Worm (Caenorhabditis elegans) whole organism, young adult: ENCODE measurements around the gene sna-3.

Source experiments
- B0019.2 ChIP-seq: fragments of 200-800 bp; sonication (Bioruptor generic); conservative IDR thresholded peaks from 2 replicates; pipeline ENCODE4 v1.3.6; 2022; ENCODE audit warnings: missing genetic modification reagents, missing genetic modification characterization, missing compliant biosample characterization
- B0035.1 ChIP-seq: sonication (generic microtip); optimal IDR thresholded peaks from 2 replicates; lab custom pipeline; 2016; ENCODE audit warnings: missing genetic modification characterization, mild to moderate bottlenecking, missing compliant biosample characterization, missing genotype, missing genetic modification reagents
- C06A6.2 ChIP-seq: fragments of 200-800 bp; sonication (Bioruptor generic); conservative IDR thresholded peaks from 2 replicates; pipeline ENCODE4 v1.3.6; 2022; ENCODE audit warnings: missing genetic modification characterization, missing compliant biosample characterization
- D2030.7 ChIP-seq: fragments of 200-800 bp; sonication (Bioruptor generic); IDR thresholded peaks from 2 replicates; pipeline ENCODE4 v1.3.6; 2022; ENCODE audit warnings: missing genetic modification reagents, missing genetic modification characterization, missing compliant biosample characterization
- F10E7.11 ChIP-seq: sonication (generic microtip); optimal IDR thresholded peaks from 2 replicates; lab custom pipeline; 2017; ENCODE audit warnings: mild to moderate bottlenecking, missing genetic modification characterization, moderate library complexity, missing compliant biosample characterization
- F37B4.10 ChIP-seq: fragments of 200-800 bp; sonication (Bioruptor generic); IDR thresholded peaks from 2 replicates; pipeline ENCODE4 v1.3.6; 2022; ENCODE audit warnings: missing genetic modification characterization, missing compliant biosample characterization
- F39B2.1 ChIP-seq: fragments of 200-800 bp; sonication (Bioruptor generic); IDR thresholded peaks from 2 replicates; pipeline ENCODE4 v1.3.6; 2022; ENCODE audit warnings: missing genetic modification reagents, missing genetic modification characterization, missing compliant biosample characterization
- K12H6.12 ChIP-seq: fragments of 200-800 bp; sonication (Bioruptor generic); optimal IDR thresholded peaks from 2 replicates; lab custom pipeline; 2018; ENCODE audit warnings: mild to moderate bottlenecking, missing genetic modification characterization, missing compliant biosample characterization
- ama-1 ChIP-seq, 3 experiments: fragments of 150-350 bp in 1 of 3; sonication (generic microtip) in 2 of 3; optimal IDR thresholded peaks; 2 replicates each; lab custom pipeline; 2014 to 2018; ENCODE audit warnings: missing biosample characterization in 2 of 3, missing genetic modification characterization in 2 of 3, missing genetic modification reagents in 2 of 3
- athp-1 ChIP-seq: sonication (generic microtip); optimal IDR thresholded peaks from 2 replicates; lab custom pipeline; 2017; ENCODE audit warnings: mild to moderate bottlenecking, missing genetic modification characterization, missing compliant biosample characterization
- attf-3 ChIP-seq: fragments of 200-800 bp; sonication (Bioruptor generic); conservative IDR thresholded peaks from 2 replicates; pipeline ENCODE4 v1.3.6; 2022; ENCODE audit warnings: missing genetic modification reagents, missing genetic modification characterization, missing compliant biosample characterization
- cebp-1 ChIP-seq, 2 experiments: fragments of 200-800 bp in 1 of 2; sonication (Bioruptor generic) in 1 of 2; sonication (generic microtip) in 1 of 2; IDR thresholded peaks in 1 of 2; optimal IDR thresholded peaks in 1 of 2; 2 replicates each; pipeline versions ENCODE4 v1.3.6 to Lab custom; 2017 to 2022; ENCODE audit warnings: missing compliant biosample characterization in 2 of 2, missing genetic modification characterization in 2 of 2, mild to moderate bottlenecking in 1 of 2, missing genetic modification reagents in 1 of 2, moderate library complexity in 1 of 2
- ceh-40 ChIP-seq: fragments of 200-800 bp; sonication (Bioruptor generic); IDR thresholded peaks from 2 replicates; pipeline ENCODE4 v1.3.6; 2022; ENCODE audit warnings: missing genetic modification characterization, missing compliant biosample characterization
- ceh-58 ChIP-seq: fragments of 200-800 bp; sonication (Bioruptor generic); IDR thresholded peaks from 2 replicates; pipeline ENCODE4 v1.3.6; 2022; ENCODE audit warnings: missing genetic modification characterization, missing compliant biosample characterization
- ceh-79 ChIP-seq: sonication (generic microtip); optimal IDR thresholded peaks from 2 replicates; lab custom pipeline; 2017; ENCODE audit warnings: mild to moderate bottlenecking, missing genetic modification characterization, missing compliant biosample characterization
- dpff-1 ChIP-seq: sonication (generic microtip); optimal IDR thresholded peaks from 2 replicates; lab custom pipeline; 2017; ENCODE audit warnings: mild to moderate bottlenecking, missing genetic modification characterization, missing compliant biosample characterization
- efl-1 ChIP-seq: fragments of 150-350 bp; optimal IDR thresholded peaks from 2 replicates; lab custom pipeline; 2014; ENCODE audit warnings: missing biosample characterization, missing genetic modification reagents, missing genetic modification characterization
- ekl-4 ChIP-seq: fragments of 200-800 bp; sonication (Bioruptor generic); IDR thresholded peaks from 2 replicates; pipeline ENCODE4 v1.3.6; 2022; ENCODE audit warnings: missing genetic modification reagents, missing genetic modification characterization, missing compliant biosample characterization
- gei-17 ChIP-seq: fragments of 200-800 bp; sonication (Bioruptor generic); optimal IDR thresholded peaks from 2 replicates; lab custom pipeline; 2018; ENCODE audit warnings: mild to moderate bottlenecking, missing genetic modification characterization, missing compliant biosample characterization
- hmg-20 ChIP-seq: fragments of 200-800 bp; sonication (Bioruptor generic); IDR thresholded peaks from 2 replicates; pipeline ENCODE4 v1.3.6; 2022; ENCODE audit warnings: missing genetic modification reagents, missing genetic modification characterization, missing compliant biosample characterization
- hrde-1 ChIP-seq: sonication (generic microtip); optimal IDR thresholded peaks from 2 replicates; lab custom pipeline; 2016; ENCODE audit warnings: missing genetic modification characterization, mild to moderate bottlenecking, missing compliant biosample characterization, moderate library complexity, missing genotype, missing genetic modification reagents, borderline replicate concordance
- hsf-1 ChIP-seq: fragments of 200-800 bp; sonication (Bioruptor generic); IDR thresholded peaks from 2 replicates; pipeline ENCODE4 v1.3.6; 2022; ENCODE audit warnings: missing genetic modification reagents, missing genetic modification characterization, missing compliant biosample characterization
- let-526 ChIP-seq: fragments of 200-800 bp; sonication (Bioruptor generic); IDR thresholded peaks from 2 replicates; pipeline ENCODE4 v1.3.6; 2022; ENCODE audit warnings: missing genetic modification reagents, missing genetic modification characterization, missing compliant biosample characterization
- lin-40 ChIP-seq: sonication (generic microtip); optimal IDR thresholded peaks from 2 replicates; lab custom pipeline; 2016; ENCODE audit warnings: missing genetic modification characterization, mild to moderate bottlenecking, missing compliant biosample characterization, missing genotype, missing genetic modification reagents
- lsl-1 ChIP-seq: fragments of 200-800 bp; sonication (Bioruptor generic); optimal IDR thresholded peaks from 2 replicates; lab custom pipeline; 2018; ENCODE audit warnings: mild to moderate bottlenecking, missing genetic modification characterization, moderate library complexity, missing compliant biosample characterization
- madf-6 ChIP-seq: fragments of 200-800 bp; sonication (Bioruptor generic); IDR thresholded peaks from 2 replicates; pipeline ENCODE4 v1.3.6; 2022; ENCODE audit warnings: missing genetic modification reagents, missing genetic modification characterization, missing compliant biosample characterization
- madf-8 ChIP-seq: fragments of 200-800 bp; sonication (Bioruptor generic); conservative IDR thresholded peaks from 2 replicates; pipeline ENCODE4 v1.3.6; 2022; ENCODE audit warnings: missing genetic modification reagents, missing genetic modification characterization, missing compliant biosample characterization
- nfya-1 ChIP-seq: sonication (generic microtip); optimal IDR thresholded peaks from 2 replicates; lab custom pipeline; 2017; ENCODE audit warnings: antibody characterized with exemption, missing compliant biosample characterization, missing genetic modification characterization, borderline replicate concordance; ENCODE audit not compliant: insufficient read depth
- nhr-120 ChIP-seq: fragments of 200-800 bp; sonication (Bioruptor generic); IDR thresholded peaks from 2 replicates; pipeline ENCODE4 v1.3.6; 2022; ENCODE audit warnings: missing genetic modification characterization, missing compliant biosample characterization
- nhr-27 ChIP-seq: fragments of 200-800 bp; sonication (Bioruptor generic); optimal IDR thresholded peaks from 2 replicates; lab custom pipeline; 2018; ENCODE audit warnings: mild to moderate bottlenecking, missing genetic modification characterization, moderate library complexity, missing compliant biosample characterization
- pbrm-1 ChIP-seq: fragments of 200-800 bp; sonication (Bioruptor generic); IDR thresholded peaks from 2 replicates; pipeline ENCODE4 v1.3.6; 2022; ENCODE audit warnings: missing genetic modification reagents, missing genetic modification characterization, missing compliant biosample characterization
- pha-4 ChIP-seq: fragments of 150-350 bp; sonication (generic microtip); optimal IDR thresholded peaks from 2 replicates; lab custom pipeline; 2014; ENCODE audit warnings: missing biosample characterization, missing genetic modification reagents, missing genetic modification characterization
- rec-8 ChIP-seq, 2 experiments: sonication (generic microtip); optimal IDR thresholded peaks; 2 replicates each; lab custom pipeline; 2016; ENCODE audit warnings: mild to moderate bottlenecking in 2 of 2, missing genetic modification characterization in 2 of 2, missing genetic modification reagents in 2 of 2, missing genotype in 2 of 2, missing biosample characterization in 1 of 2, missing compliant biosample characterization in 1 of 2, moderate library complexity in 1 of 2
- snpc-1.1 ChIP-seq: sonication (generic microtip); optimal IDR thresholded peaks from 2 replicates; lab custom pipeline; 2017; ENCODE audit warnings: missing genetic modification characterization, mild to moderate bottlenecking, missing compliant biosample characterization, antibody characterized with exemption, moderate library complexity, missing genotype, missing genetic modification reagents; ENCODE audit not compliant: insufficient read depth
- snpc-1.3 ChIP-seq: sonication (generic microtip); optimal IDR thresholded peaks from 2 replicates; lab custom pipeline; 2017; ENCODE audit warnings: missing genetic modification characterization, mild to moderate bottlenecking, missing compliant biosample characterization, antibody characterized with exemption, moderate library complexity, missing genotype, missing genetic modification reagents; ENCODE audit not compliant: insufficient read depth
- snpc-3.4 ChIP-seq: sonication (generic microtip); optimal IDR thresholded peaks from 2 replicates; lab custom pipeline; 2017; ENCODE audit warnings: missing genetic modification characterization, mild to moderate bottlenecking, missing compliant biosample characterization, antibody characterized with exemption, moderate library complexity, missing genotype, missing genetic modification reagents
- zfh-2 ChIP-seq: fragments of 200-800 bp; sonication (Bioruptor generic); conservative IDR thresholded peaks from 2 replicates; pipeline ENCODE4 v1.3.6; 2022; ENCODE audit warnings: missing genetic modification reagents, missing genetic modification characterization, missing compliant biosample characterization
- ztf-25 ChIP-seq: fragments of 200-800 bp; sonication (Bioruptor generic); IDR thresholded peaks from 2 replicates; pipeline ENCODE4 v1.3.6; 2022; ENCODE audit warnings: missing genetic modification reagents, missing genetic modification characterization, missing compliant biosample characterization
- ztf-26 ChIP-seq: sonication (generic microtip); optimal IDR thresholded peaks from 2 replicates; lab custom pipeline; 2017; ENCODE audit warnings: missing genetic modification characterization, missing compliant biosample characterization
- ztf-6 ChIP-seq: fragments of 200-800 bp; sonication (Bioruptor generic); IDR thresholded peaks from 2 replicates; pipeline ENCODE4 v1.3.6; 2022; ENCODE audit warnings: missing genetic modification reagents, missing genetic modification characterization, missing compliant biosample characterization

sna-3 gene

ce11 chrIII:6202440-6202839, 3.6 kb downstream of the sna-3 start (continued):
- no peak for TF ChIP-seq ztf-26 (tag; lab: Kevin White, UChicago)
- TF ChIP-seq hrde-1 (tag; lab: Kevin White, UChicago) = peak; percentile 93
- peak; percentile 50 for TF ChIP-seq madf-6 (GFP tag; lab: Robert Waterston, UW)
- TF ChIP-seq ceh-58 = 0 out of 2 replicates have a peak, but pooled peaks have one; percentile 29
- TF ChIP-seq ama-1 (optimal IDR thresholded peaks at IDR 0.05; lab: Kevin White, UChicago) = no peak
- TF ChIP-seq ama-1 (GFP tag; optimal IDR thresholded peaks at IDR 0.05; lab: Kevin White, UChicago) = peak; percentile 53 to 65
- TF ChIP-seq ztf-25 (GFP tag; lab: Robert Waterston, UW) = 0 out of 2 replicates have a peak, but pooled peaks have one; percentile 41
- peak; percentile 40 for TF ChIP-seq athp-1
- peak; percentile 55 for TF ChIP-seq ekl-4 (GFP tag; lab: Robert Waterston, UW)
- 0 out of 2 replicates have a peak, but pooled peaks have one; percentile 7 for TF ChIP-seq attf-3 (GFP tag; lab: Robert Waterston, UW)
- TF ChIP-seq, all 124 proteins: peak for 33

ce11 chrIII:6201325-6201724, 4.7 kb downstream of the sna-3 start:
- TF ChIP-seq C06A6.2 (GFP tag; lab: Robert Waterston, UW) = no peak
- TF ChIP-seq K12H6.12 (tag; lab: Kevin White, UChicago) = no peak
- no peak for TF ChIP-seq gei-17 (GFP tag; lab: Kevin White, UChicago)
- no peak for TF ChIP-seq hsf-1 (GFP tag; lab: Robert Waterston, UW)
- TF ChIP-seq F10E7.11 = no peak
- TF ChIP-seq efl-1 (GFP tag; lab: Kevin White, UChicago) = no peak
- no peak for TF ChIP-seq ama-1 (optimal IDR thresholded peaks at IDR 0.05; lab: Kevin White, UChicago)
- no peak for TF ChIP-seq ama-1 (GFP tag; optimal IDR thresholded peaks at IDR 0.05; lab: Kevin White, UChicago)
- no peak for TF ChIP-seq nhr-27 (tag; lab: Kevin White, UChicago)
- TF ChIP-seq dpff-1 (tag; lab: Kevin White, UChicago) = no peak
- no peak for TF ChIP-seq B0035.1 (tag; lab: Kevin White, UChicago)
- TF ChIP-seq B0019.2 (GFP tag; lab: Robert Waterston, UW) = no peak
- no peak for TF ChIP-seq snpc-1.1 (tag; lab: Kevin White, UChicago)
- TF ChIP-seq pha-4 (tag; lab: Kevin White, UChicago) = no peak
- no peak for TF ChIP-seq madf-8 (GFP tag; lab: Robert Waterston, UW)
- no peak for TF ChIP-seq F39B2.1
- no peak for TF ChIP-seq nhr-120
- no peak for TF ChIP-seq cebp-1 (GFP tag; IDR thresholded peaks at IDR 0.05; lab: Robert Waterston, UW)
- TF ChIP-seq cebp-1 (tag; optimal IDR thresholded peaks at IDR 0.05; lab: Kevin White, UChicago) = no peak
- no peak for TF ChIP-seq ceh-79 (tag; lab: Kevin White, UChicago)

ce11 chrIII:6198378-6199234, 7.4 kb downstream of the sna-3 start, which contains the start of the genes C23G10.7 and rpn-2:
C23G10.7 (minus strand) TSS chrIII:6198414.
rpn-2 (plus strand) TSS chrIII:6199184.
- TF ChIP-seq F37B4.10 (GFP tag; lab: Robert Waterston, UW) (no peak), ceh-40 (GFP tag; lab: Robert Waterston, UW) (no peak), nfya-1 (tag; lab: Kevin White, UChicago) (no peak), snpc-3.4 (tag; lab: Kevin White, UChicago) (peak; percentile 53), lin-40 (tag; lab: Kevin White, UChicago) (peak; percentile 64), pbrm-1 (GFP tag; lab: Robert Waterston, UW) (0 out of 2 replicates have a peak, but pooled peaks have one; percentile 46), dpff-1 (tag; lab: Kevin White, UChicago) (no peak), ztf-6 (GFP tag; lab: Robert Waterston, UW) (no peak), ceh-58 (no peak), hmg-20 (GFP tag; lab: Robert Waterston, UW) (no peak), D2030.7 (GFP tag; lab: Robert Waterston, UW) (peak; percentile 71; the same call in 1 of the 2 replicates), rec-8 (tag; optimal IDR thresholded peaks at IDR 0.05; lab: Kevin White, UChicago) (no peak), F39B2.1 (no peak), snpc-1.1 (tag; lab: Kevin White, UChicago) (peak; percentile 51), let-526 (GFP tag; lab: Robert Waterston, UW) (no peak), zfh-2 (GFP tag; lab: Robert Waterston, UW) (no peak), snpc-1.3 (tag; lab: Kevin White, UChicago) (no peak), lsl-1 (GFP tag; lab: Kevin White, UChicago) (peak; percentile 94)
